Worm (Caenorhabditis elegans) whole organism, early embryonic: ENCODE results near the gene sri-60.

Experiments
- B0310.2 ChIP-seq: sonication (generic microtip); optimal IDR thresholded peaks from 2 replicates; lab custom pipeline; 2016; ENCODE audit warnings: mild to moderate bottlenecking, missing genetic modification characterization, missing compliant biosample characterization
- F13C5.2 ChIP-seq: sonication (generic microtip); optimal IDR thresholded peaks from 2 replicates; lab custom pipeline; 2017; ENCODE audit warnings: mild to moderate bottlenecking, missing genetic modification characterization, inconsistent platforms, missing compliant biosample characterization
- aly-1 ChIP-seq: sonication (generic microtip); optimal IDR thresholded peaks from 2 replicates; lab custom pipeline; 2016; ENCODE audit warnings: missing genetic modification characterization, missing compliant biosample characterization
- ama-1 ChIP-seq: fragments of 150-350 bp; optimal IDR thresholded peaks from 2 replicates; lab custom pipeline; 2014
- ceh-13 ChIP-seq: fragments of 200-800 bp; sonication (Bioruptor generic); optimal IDR thresholded peaks from 2 replicates; lab custom pipeline; 2018; ENCODE audit warnings: mild to moderate bottlenecking, missing genetic modification characterization, missing compliant biosample characterization
- ceh-36 ChIP-seq: sonication (generic microtip); optimal IDR thresholded peaks from 2 replicates; lab custom pipeline; 2016; ENCODE audit warnings: missing genetic modification characterization, inconsistent platforms, missing compliant biosample characterization
- ets-7 ChIP-seq: sonication (generic microtip); optimal IDR thresholded peaks from 2 replicates; lab custom pipeline; 2016; ENCODE audit warnings: missing genotype, missing genetic modification characterization, missing compliant biosample characterization
- flt-1 ChIP-seq: fragments of 200-800 bp; sonication (Bioruptor generic); IDR thresholded peaks from 2 replicates; pipeline ENCODE4 v1.3.6; 2022; ENCODE audit warnings: missing genetic modification characterization, missing compliant biosample characterization
- hmbx-1 ChIP-seq: sonication (generic microtip); optimal IDR thresholded peaks from 2 replicates; lab custom pipeline; 2016; ENCODE audit warnings: mild to moderate bottlenecking, missing genetic modification characterization, missing compliant biosample characterization
- hmg-4 ChIP-seq: fragments of 200-800 bp; sonication (Bioruptor generic); optimal IDR thresholded peaks from 2 replicates; lab custom pipeline; 2018; ENCODE audit warnings: mild to moderate bottlenecking, missing genetic modification characterization, missing compliant biosample characterization
- hnd-1 ChIP-seq: sonication (generic microtip); optimal IDR thresholded peaks from 2 replicates; lab custom pipeline; 2016; ENCODE audit warnings: missing genetic modification characterization, missing compliant biosample characterization
- pes-1 ChIP-seq: fragments of 200-800 bp; sonication (Bioruptor generic); IDR thresholded peaks from 2 replicates; pipeline ENCODE4 v1.3.6; 2022; ENCODE audit warnings: missing genetic modification reagents, missing genetic modification characterization, missing compliant biosample characterization
- scrt-1 ChIP-seq: fragments of 200-800 bp; sonication (Bioruptor generic); IDR thresholded peaks from 2 replicates; pipeline ENCODE4 v1.3.6; 2022; ENCODE audit warnings: missing genetic modification characterization, missing compliant biosample characterization
- sea-1 ChIP-seq: fragments of 200-800 bp; sonication (Bioruptor generic); conservative IDR thresholded peaks from 2 replicates; pipeline ENCODE4 v1.3.6; 2022; ENCODE audit warnings: missing genetic modification characterization, missing compliant biosample characterization
- tbx-11 ChIP-seq: fragments of 200-800 bp; sonication (Bioruptor generic); IDR thresholded peaks from 2 replicates; pipeline ENCODE4 v1.3.6; 2022; ENCODE audit warnings: missing genetic modification characterization, missing compliant biosample characterization
- tbx-37 ChIP-seq: fragments of 200-800 bp; sonication (Bioruptor generic); conservative IDR thresholded peaks from 2 replicates; pipeline ENCODE4 v1.3.6; 2022; ENCODE audit warnings: missing genetic modification reagents, missing genetic modification characterization, missing compliant biosample characterization
- tra-4 ChIP-seq: sonication (generic microtip); optimal IDR thresholded peaks from 2 replicates; lab custom pipeline; 2017; ENCODE audit warnings: missing genetic modification characterization, missing compliant biosample characterization

sri-60 gene

DNA sequence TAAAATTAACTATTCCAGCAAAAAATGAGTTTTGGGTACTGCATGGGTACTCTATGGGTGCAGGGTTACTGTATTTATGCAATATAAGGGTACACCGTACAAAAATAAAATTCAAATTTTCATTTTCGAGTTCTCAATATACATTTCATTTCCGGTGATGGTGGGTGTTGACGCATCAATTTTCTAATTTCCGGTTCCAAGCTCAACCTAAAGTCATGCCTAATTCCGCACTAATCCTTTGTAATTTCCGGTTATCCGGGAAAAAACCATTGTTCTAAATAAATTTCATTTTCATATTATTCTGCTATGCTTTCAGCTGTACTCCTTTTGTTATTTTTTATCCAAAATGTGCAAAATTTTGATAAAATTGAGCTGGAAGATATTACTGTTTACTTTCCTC lies 43.3 kb downstream of the sri-60 start, which contains the start of gene gcy-21:
Gene gcy-21, plus strand, starts transcription at position 301 of the 400 bp plus-strand sequence.
- no peak for TF ChIP-seq tbx-11 (GFP tag; lab: Robert Waterston, UW)
- TF ChIP-seq hnd-1 (tag; lab: Kevin White, UChicago) = no peak
- no peak for TF ChIP-seq hmbx-1 (tag; lab: Kevin White, UChicago)
- no peak for TF ChIP-seq tbx-37 (GFP tag; lab: Robert Waterston, UW)
- no peak for TF ChIP-seq ets-7 (tag; lab: Kevin White, UChicago)
- no peak for TF ChIP-seq F13C5.2 (tag; lab: Kevin White, UChicago)
- TF ChIP-seq scrt-1 = no peak
- TF ChIP-seq tra-4 (tag; lab: Kevin White, UChicago) = no peak
- no peak for TF ChIP-seq hmg-4 (GFP tag; lab: Kevin White, UChicago)
- no peak for TF ChIP-seq pes-1 (GFP tag; lab: Robert Waterston, UW)
- no peak for TF ChIP-seq sea-1
- TF ChIP-seq ama-1 = no peak
- no peak for TF ChIP-seq ceh-36
- TF ChIP-seq flt-1 = no peak
- no peak for TF ChIP-seq aly-1 (tag; lab: Kevin White, UChicago)
- no peak for TF ChIP-seq B0310.2 (tag; lab: Kevin White, UChicago)
- no peak for TF ChIP-seq ceh-13 (GFP tag; lab: Kevin White, UChicago)

ce11 chrII:2656606-2657005 lies 46.1 kb downstream of the sri-60 start, which contains the start of gene sri-47:
sri-47 (plus strand) TSS chrII:2656906.
- TF ChIP-seq hmg-4 (GFP tag; lab: Kevin White, UChicago) (no peak), ceh-13 (GFP tag; lab: Kevin White, UChicago) (no peak), tra-4 (tag; lab: Kevin White, UChicago) (no peak), ceh-36 (no peak)
